Fruit fly (Drosophila melanogaster) whole organism, embryonic: ENCODE measurements around the gene CG32706.

Source experiments
- Atf-2 ChIP-seq: fragments of 200-800 bp; sonication (Bioruptor generic); optimal IDR thresholded peaks from 2 replicates; lab custom pipeline; 2016; ENCODE audit warnings: missing biosample characterization, missing genetic modification characterization
- Blimp-1 ChIP-seq: fragments of 200-800 bp; sonication (Bioruptor generic); optimal IDR thresholded peaks from 3 replicates; lab custom pipeline; 2018; ENCODE audit warnings: missing biosample characterization, missing genetic modification characterization, mild to moderate bottlenecking, moderate library complexity, missing genetic modification reagents
- CG10543 ChIP-seq: fragments of 200-800 bp; sonication (Bioruptor generic); optimal IDR thresholded peaks from 3 replicates; lab custom pipeline; 2017; ENCODE audit warnings: missing biosample characterization, mild to moderate bottlenecking, missing genetic modification characterization, moderate library complexity
- CG10565 ChIP-seq: fragments of 200-800 bp; sonication (Bioruptor generic); optimal IDR thresholded peaks from 3 replicates; lab custom pipeline; 2016; ENCODE audit warnings: missing biosample characterization, mild to moderate bottlenecking, missing genetic modification characterization
- CG12155 ChIP-seq: fragments of 200-800 bp; sonication (Bioruptor generic); optimal IDR thresholded peaks from 3 replicates; lab custom pipeline; 2016; ENCODE audit warnings: missing biosample characterization, missing genetic modification characterization
- CG12299 ChIP-seq: fragments of 200-800 bp; sonication (Bioruptor generic); optimal IDR thresholded peaks from 2 replicates; lab custom pipeline; 2018; ENCODE audit warnings: missing biosample characterization, mild to moderate bottlenecking, missing genetic modification characterization
- CG13296 ChIP-seq: fragments of 200-800 bp; sonication (Bioruptor generic); optimal IDR thresholded peaks from 3 replicates; lab custom pipeline; 2018; ENCODE audit warnings: missing biosample characterization, mild to moderate bottlenecking, missing genetic modification characterization
- CG14710 ChIP-seq: fragments of 200-800 bp; sonication (Bioruptor generic); optimal IDR thresholded peaks from 3 replicates; lab custom pipeline; 2019; ENCODE audit warnings: missing biosample characterization, mild to moderate bottlenecking, missing genetic modification characterization, moderate library complexity
- CG15269 ChIP-seq: fragments of 200-800 bp; sonication (Bioruptor generic); optimal IDR thresholded peaks from 2 replicates; lab custom pipeline; 2018; ENCODE audit warnings: missing biosample characterization, mild to moderate bottlenecking, missing genetic modification characterization, moderate library complexity
- CG16863 ChIP-seq: fragments of 200-800 bp; sonication (Bioruptor generic); optimal IDR thresholded peaks from 3 replicates; lab custom pipeline; 2016; ENCODE audit warnings: missing biosample characterization, missing genetic modification characterization
- CG17186 ChIP-seq: fragments of 200-800 bp; sonication (Bioruptor generic); optimal IDR thresholded peaks from 3 replicates; lab custom pipeline; 2017; ENCODE audit warnings: missing biosample characterization, missing genetic modification reagents, missing genetic modification characterization
- CG17361 ChIP-seq: fragments of 200-800 bp; sonication (Bioruptor generic); IDR thresholded peaks from 3 replicates; pipeline ENCODE4 v1.3.6; 2022; ENCODE audit warnings: missing biosample characterization, missing genetic modification characterization
- CG17612 ChIP-seq: fragments of 200-800 bp; sonication (Bioruptor generic); IDR thresholded peaks from 2 replicates; pipeline ENCODE4 v1.3.6; 2022; ENCODE audit warnings: missing biosample characterization, missing genetic modification characterization
- CG18764 ChIP-seq: fragments of 200-800 bp; sonication (Bioruptor generic); optimal IDR thresholded peaks from 3 replicates; lab custom pipeline; 2016; ENCODE audit warnings: missing biosample characterization, missing genetic modification characterization
- CG2120 ChIP-seq: fragments of 200-800 bp; sonication (Bioruptor generic); optimal IDR thresholded peaks from 3 replicates; lab custom pipeline; 2016; ENCODE audit warnings: missing biosample characterization, missing genetic modification characterization
- CG2129 ChIP-seq: fragments of 200-800 bp; sonication (Bioruptor generic); IDR thresholded peaks from 2 replicates; pipeline ENCODE4 v1.3.6; 2022; ENCODE audit warnings: missing biosample characterization, missing genetic modification characterization; ENCODE audit not compliant: partially characterized antibody
- CG30403 ChIP-seq: fragments of 200-800 bp; sonication (Bioruptor generic); optimal IDR thresholded peaks from 3 replicates; lab custom pipeline; 2016; ENCODE audit warnings: missing biosample characterization, missing genetic modification characterization
- CG30431 ChIP-seq: fragments of 200-800 bp; sonication (Bioruptor generic); optimal IDR thresholded peaks from 2 replicates; lab custom pipeline; 2017; ENCODE audit warnings: missing biosample characterization, missing genetic modification characterization
- CG3407 ChIP-seq: fragments of 200-800 bp; sonication (Bioruptor generic); optimal IDR thresholded peaks from 2 replicates; lab custom pipeline; 2018; ENCODE audit warnings: missing biosample characterization, mild to moderate bottlenecking, missing genetic modification characterization
- CG3995 ChIP-seq: fragments of 200-800 bp; sonication (Bioruptor generic); optimal IDR thresholded peaks from 3 replicates; lab custom pipeline; 2016; ENCODE audit warnings: missing biosample characterization, missing genetic modification characterization
- CG4730 ChIP-seq: fragments of 200-800 bp; sonication (Bioruptor generic); IDR thresholded peaks from 2 replicates; pipeline ENCODE4 v1.3.6; 2022; ENCODE audit warnings: missing biosample characterization, missing genetic modification characterization
- CG6254 ChIP-seq: fragments of 200-800 bp; sonication (Bioruptor generic); optimal IDR thresholded peaks from 3 replicates; lab custom pipeline; 2017; ENCODE audit warnings: mild to moderate bottlenecking, missing biosample characterization, missing genetic modification reagents, missing genetic modification characterization
- CG7987 ChIP-seq: fragments of 200-800 bp; sonication (Bioruptor generic); optimal IDR thresholded peaks from 2 replicates; lab custom pipeline; 2018; ENCODE audit warnings: missing biosample characterization, mild to moderate bottlenecking, missing genetic modification characterization, moderate library complexity
- CG8944 ChIP-seq: fragments of 200-800 bp; sonication (Bioruptor generic); optimal IDR thresholded peaks from 3 replicates; lab custom pipeline; 2016; ENCODE audit warnings: missing biosample characterization, missing genetic modification characterization
- D19B ChIP-seq: fragments of 200-800 bp; sonication (Bioruptor generic); optimal IDR thresholded peaks from 2 replicates; lab custom pipeline; 2017; ENCODE audit warnings: missing biosample characterization, mild to moderate bottlenecking, missing genetic modification characterization
- Deaf1 ChIP-seq: fragments of 200-800 bp; optimal IDR thresholded peaks from 3 replicates; lab custom pipeline; 2019; ENCODE audit warnings: missing biosample characterization, mild to moderate bottlenecking, missing genetic modification characterization, moderate library complexity
- Hr3 ChIP-seq: fragments of 200-800 bp; sonication (Bioruptor generic); optimal IDR thresholded peaks from 3 replicates; lab custom pipeline; 2016; ENCODE audit warnings: missing biosample characterization, missing genetic modification characterization
- Hr78 ChIP-seq, 2 experiments: fragments of 200-800 bp in 1 of 2; fragments of >200 bp in 1 of 2; sonication (Bioruptor generic) in 1 of 2; optimal IDR thresholded peaks; 2 replicates each; lab custom pipeline; 2017 to 2019; ENCODE audit warnings: missing biosample characterization in 2 of 2, missing genetic modification characterization in 2 of 2, mild to moderate bottlenecking in 1 of 2, moderate library complexity in 1 of 2
- Pdp1 ChIP-seq, 2 experiments: fragments of 200-800 bp; sonication (Bioruptor generic); optimal IDR thresholded peaks; 3 replicates each; lab custom pipeline; 2016; ENCODE audit warnings: missing biosample characterization in 2 of 2, missing genetic modification characterization in 2 of 2, mild to moderate bottlenecking in 1 of 2, moderate library complexity in 1 of 2
- Ptx1 ChIP-seq: fragments of 200-800 bp; sonication (Bioruptor generic); IDR thresholded peaks from 2 replicates; pipeline ENCODE4 v1.3.6; 2022; ENCODE audit warnings: missing biosample characterization, missing genetic modification characterization
- abd-A ChIP-seq: fragments of 200-800 bp; sonication (Bioruptor generic); optimal IDR thresholded peaks from 3 replicates; lab custom pipeline; 2019; ENCODE audit warnings: missing biosample characterization, mild to moderate bottlenecking, missing genetic modification characterization, moderate library complexity
- ac ChIP-seq: fragments of 200-800 bp; sonication (Bioruptor generic); optimal IDR thresholded peaks from 3 replicates; lab custom pipeline; 2017; ENCODE audit warnings: missing biosample characterization, mild to moderate bottlenecking, missing genetic modification characterization
- ash1 ChIP-seq: fragments of 200-800 bp; sonication (Bioruptor generic); optimal IDR thresholded peaks from 2 replicates; lab custom pipeline; 2018; ENCODE audit warnings: missing biosample characterization, mild to moderate bottlenecking, missing genetic modification characterization
- bsh ChIP-seq, 2 experiments: fragments of 200-800 bp; sonication (Bioruptor generic); optimal IDR thresholded peaks; 2 replicates each; lab custom pipeline; 2017 to 2018; ENCODE audit warnings: mild to moderate bottlenecking in 2 of 2, missing biosample characterization in 2 of 2, missing genetic modification characterization in 2 of 2, moderate library complexity in 1 of 2
- dysf ChIP-seq: fragments of 200-800 bp; sonication (Bioruptor generic); IDR thresholded peaks from 3 replicates; pipeline ENCODE4 v1.3.6; 2022; ENCODE audit warnings: missing biosample characterization, missing genetic modification characterization
- gro ChIP-seq: fragments of 200-800 bp; sonication (Bioruptor generic); optimal IDR thresholded peaks from 2 replicates; lab custom pipeline; 2016; ENCODE audit warnings: missing biosample characterization, missing genetic modification characterization
- kni ChIP-seq: fragments of 200-800 bp; sonication (Bioruptor generic); optimal IDR thresholded peaks from 3 replicates; lab custom pipeline; 2017; ENCODE audit warnings: mild to moderate bottlenecking, missing biosample characterization, missing genetic modification reagents, missing genetic modification characterization
- lab ChIP-seq: fragments of 200-800 bp; sonication (Bioruptor generic); optimal IDR thresholded peaks from 3 replicates; lab custom pipeline; 2017; ENCODE audit warnings: missing biosample characterization, missing genetic modification characterization, mild to moderate bottlenecking, moderate library complexity, missing genetic modification reagents
- sd ChIP-seq: fragments of 200-800 bp; sonication (Bioruptor generic); optimal IDR thresholded peaks from 3 replicates; lab custom pipeline; 2018; ENCODE audit warnings: missing biosample characterization, mild to moderate bottlenecking, missing genetic modification characterization, moderate library complexity
- sens ChIP-seq: fragments of 200-800 bp; sonication (Bioruptor generic); peaks from one replicate; lab custom pipeline; 2016; ENCODE audit warnings: missing biosample characterization, missing genetic modification characterization
- shn ChIP-seq: fragments of 200-800 bp; sonication (Bioruptor generic); optimal IDR thresholded peaks from 3 replicates; lab custom pipeline; 2016; ENCODE audit warnings: missing biosample characterization, missing genetic modification characterization
- sim ChIP-seq: fragments of 200-800 bp; sonication (Bioruptor generic); IDR thresholded peaks from 2 replicates; pipeline ENCODE4 v1.3.6; 2022; ENCODE audit warnings: missing biosample characterization, missing genetic modification characterization
- sna ChIP-seq: fragments of 200-800 bp; sonication (Bioruptor generic); IDR thresholded peaks from 2 replicates; pipeline ENCODE4 v1.3.6; 2022; ENCODE audit warnings: missing biosample characterization, missing genetic modification characterization; ENCODE audit not compliant: partially characterized antibody
- sug ChIP-seq: fragments of 200-800 bp; optimal IDR thresholded peaks from 2 replicates; lab custom pipeline; 2019; ENCODE audit warnings: missing biosample characterization, mild to moderate bottlenecking, missing genetic modification characterization, moderate library complexity
- zf30C ChIP-seq: fragments of 200-800 bp; sonication (Bioruptor generic); optimal IDR thresholded peaks from 3 replicates; lab custom pipeline; 2018; ENCODE audit warnings: missing biosample characterization, mild to moderate bottlenecking, missing genetic modification characterization

The CG32706 gene

DNA sequence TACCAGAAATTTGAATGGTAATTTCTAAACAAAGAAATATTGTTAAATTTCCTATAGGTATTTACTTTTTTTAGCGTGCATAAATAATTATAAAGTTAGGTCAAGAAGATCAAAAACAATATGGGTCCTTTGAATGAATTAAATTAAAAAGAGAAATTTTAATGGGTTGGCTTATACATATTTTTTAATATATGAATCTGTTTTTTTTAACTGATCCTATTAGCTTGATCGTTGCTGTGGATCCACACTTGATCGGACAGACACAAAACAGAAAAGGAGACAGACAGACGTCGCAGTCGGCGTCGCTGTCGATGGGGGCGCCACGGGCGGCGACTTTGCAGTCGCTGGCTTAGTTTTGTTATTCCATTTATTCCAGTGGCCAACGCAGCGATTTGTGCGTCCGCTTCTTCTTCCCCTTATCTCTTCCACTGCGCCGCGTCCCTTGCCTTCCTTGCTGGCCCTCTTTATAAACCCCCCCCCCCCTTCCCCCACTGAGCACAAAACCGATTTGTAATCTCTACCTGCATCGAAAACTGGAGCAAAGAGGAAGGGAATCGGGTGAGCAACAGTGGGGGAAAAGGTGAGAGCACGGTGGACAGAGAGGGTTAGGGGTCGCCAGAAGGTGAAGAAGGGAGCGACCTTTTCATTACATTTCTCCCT is 39.1 kb upstream of the CG32706 start (continued):
- TF ChIP-seq CG17612 (GFP tag; lab: Robert Waterston, UW) (no peak), sna (GFP tag; lab: Robert Waterston, UW) (no peak), CG30403 (GFP tag; lab: Kevin White, UChicago) (peak; percentile 75), CG4730 (GFP tag; lab: Robert Waterston, UW) (no peak), CG10565 (GFP tag; lab: Kevin White, UChicago) (no peak), Deaf1 (tag; lab: Kevin White, UChicago) (peak; percentile 23), dysf (GFP tag; lab: Robert Waterston, UW) (peak; percentile 48; the same call in 2 of the 3 replicates), CG15269 (tag; lab: Kevin White, UChicago) (peak; percentile 66), ac (GFP tag; lab: Kevin White, UChicago) (peak; percentile 29), abd-A (tag; lab: Kevin White, UChicago) (no peak), CG8944 (GFP tag; lab: Kevin White, UChicago) (no peak), Pdp1 (GFP tag; optimal IDR thresholded peaks at IDR 0.05; lab: Kevin White, UChicago) (peak in 1 of 2 experiments; percentile 28), CG2120 (GFP tag; lab: Kevin White, UChicago) (peak; percentile 20), CG12155 (GFP tag; lab: Kevin White, UChicago) (no peak), Ptx1 (GFP tag; lab: Robert Waterston, UW) (peak; percentile 57), Atf-2 (GFP tag; lab: Kevin White, UChicago) (no peak), sim (GFP tag; lab: Robert Waterston, UW) (peak; percentile 31; the same call in 1 of the 2 replicates), sens (peak; percentile 95), CG2129 (no peak), shn (GFP tag; lab: Kevin White, UChicago) (no peak), CG3407 (GFP tag; lab: Kevin White, UChicago) (peak; percentile 56), D19B (GFP tag; lab: Kevin White, UChicago) (no peak), sd (no peak), CG30431 (GFP tag; lab: Kevin White, UChicago) (no peak), CG17186 (GFP tag; lab: Kevin White, UChicago) (no peak), CG10543 (no peak), CG3995 (no peak), bsh (GFP tag; optimal IDR thresholded peaks at IDR 0.05; lab: Kevin White, UChicago) (peak; percentile 58 to 87), CG6254 (GFP tag; lab: Kevin White, UChicago) (peak; percentile 50), CG16863 (no peak), sug (no peak), Hr78 (GFP tag; optimal IDR thresholded peaks at IDR 0.05; lab: Kevin White, UChicago) (peak in 1 of 2 experiments; percentile 98), CG7987 (GFP tag; lab: Kevin White, UChicago) (no peak), CG14710 (tag; lab: Kevin White, UChicago) (peak; percentile 75), Hr3 (GFP tag; lab: Kevin White, UChicago) (peak; percentile 55), Blimp-1 (GFP tag; lab: Kevin White, UChicago) (peak; percentile 72), ash1 (GFP tag; lab: Kevin White, UChicago) (no peak), lab (GFP tag; lab: Kevin White, UChicago) (peak; percentile 42), CG12299 (tag; lab: Kevin White, UChicago) (peak; percentile 44), zf30C (no peak), CG13296 (peak; percentile 46), CG17361 (peak; percentile 85), kni (peak; percentile 100), gro (GFP tag; lab: Kevin White, UChicago) (no peak), CG18764 (GFP tag; lab: Kevin White, UChicago) (no peak)
